Worm (Caenorhabditis elegans): Measurements from ENCODE around the gene eak-3.

DNA sequence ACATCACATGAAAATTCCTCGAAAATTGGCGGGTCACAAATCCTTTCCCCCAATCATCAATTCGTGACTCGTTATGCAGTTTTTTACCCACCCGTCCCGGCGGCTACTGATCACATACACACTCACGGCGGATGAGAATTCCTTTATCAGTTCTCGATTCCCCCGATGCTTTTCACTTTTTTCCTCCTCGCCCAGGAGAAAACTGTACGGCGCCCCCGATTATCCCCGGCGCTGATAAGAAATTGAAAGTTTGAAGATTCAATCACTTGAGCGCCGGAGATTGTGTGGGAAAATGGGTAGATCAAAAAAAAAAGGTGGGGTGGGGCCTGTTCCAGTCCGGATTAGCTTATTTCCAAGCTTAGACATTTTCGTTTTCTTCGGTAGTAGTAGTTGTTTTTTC is 28.5 kb downstream of the eak-3 start:
- no peak for TF ChIP-seq mep-1 (tag; optimal IDR thresholded peaks at IDR 0.05)
- TF ChIP-seq nhr-2 (tag; optimal IDR thresholded peaks at IDR 0.05), result no peak
